Fruit fly (Drosophila melanogaster) whole organism, wandering third instar larva: Measurements from ENCODE around the gene CG5664.
A peak's percentile ranks its signal among the peaks of the same experiment; 100 is the strongest.

Source experiments
- CG9705 ChIP-seq: fragments of 200-800 bp; sonication (Bioruptor generic); optimal IDR thresholded peaks from 2 replicates; lab custom pipeline; 2018; ENCODE audit warnings: missing biosample characterization, mild to moderate bottlenecking, missing genetic modification characterization
- Dfd ChIP-seq: fragments of >200 bp; optimal IDR thresholded peaks from 2 replicates; lab custom pipeline; 2017; ENCODE audit warnings: missing biosample characterization, missing genetic modification characterization
- Dif ChIP-seq: fragments of 200-275, 200-300 bp; sonication (Bioruptor generic); optimal IDR thresholded peaks from 2 replicates; lab custom pipeline; 2018; ENCODE audit warnings: missing biosample characterization, missing genetic modification characterization; ENCODE audit not compliant: partially characterized antibody
- Hnf4 ChIP-seq: fragments of 200-800 bp; sonication (Bioruptor generic); optimal IDR thresholded peaks from 2 replicates; lab custom pipeline; 2016; ENCODE audit warnings: missing biosample characterization, mild to moderate bottlenecking, missing genetic modification characterization
- Hr78 ChIP-seq: fragments of >200 bp; optimal IDR thresholded peaks from 2 replicates; lab custom pipeline; 2017; ENCODE audit warnings: missing biosample characterization, missing genetic modification characterization
- Hr83 ChIP-seq: fragments of 200-300 bp; sonication (Bioruptor generic); optimal IDR thresholded peaks from 2 replicates; lab custom pipeline; 2016; ENCODE audit warnings: missing biosample characterization, mild to moderate bottlenecking, missing genetic modification characterization, moderate library complexity; ENCODE audit not compliant: poor library complexity, severe bottlenecking
- Jra ChIP-seq: sonication (Bioruptor generic); optimal IDR thresholded peaks from 2 replicates; lab custom pipeline; 2016; ENCODE audit warnings: missing biosample characterization, missing genetic modification characterization
- Mio ChIP-seq: sonication (Bioruptor generic); optimal IDR thresholded peaks from 2 replicates; lab custom pipeline; 2016; ENCODE audit warnings: missing biosample characterization, missing genetic modification characterization
- Myc ChIP-seq: fragments of >200 bp; optimal IDR thresholded peaks from 2 replicates; lab custom pipeline; 2017
- N ChIP-seq: fragments of >200 bp; optimal IDR thresholded peaks from 2 replicates; lab custom pipeline; 2018; ENCODE audit warnings: missing biosample characterization, missing external identifiers, missing genetic modification characterization
- OdsH ChIP-seq: fragments of 200-800 bp; sonication (Bioruptor generic); optimal IDR thresholded peaks from 2 replicates; lab custom pipeline; 2016; ENCODE audit warnings: missing biosample characterization, mild to moderate bottlenecking, missing genetic modification characterization
- Rel ChIP-seq, 2 experiments: fragments of 200-800 bp; sonication (Bioruptor generic) in 1 of 2; optimal IDR thresholded peaks; 2 replicates in 1 of 2; 3 replicates in 1 of 2; lab custom pipeline; 2016 to 2019; ENCODE audit warnings: mild to moderate bottlenecking in 2 of 2, missing biosample characterization in 2 of 2, missing genetic modification characterization in 2 of 2, moderate library complexity in 1 of 2
- Sp1 ChIP-seq: fragments of 200-800 bp; sonication (Bioruptor generic); optimal IDR thresholded peaks from 3 replicates; lab custom pipeline; 2019; ENCODE audit warnings: missing biosample characterization, mild to moderate bottlenecking, missing genetic modification characterization, moderate library complexity
- Vsx2 ChIP-seq: fragments of 200-300, 225-300 bp; sonication (Bioruptor generic); optimal IDR thresholded peaks from 2 replicates; lab custom pipeline; 2018; ENCODE audit warnings: missing biosample characterization, missing genetic modification characterization; ENCODE audit not compliant: partially characterized antibody
- br ChIP-seq: fragments of 200-800 bp; sonication (Bioruptor generic); optimal IDR thresholded peaks from 2 replicates; lab custom pipeline; 2016; ENCODE audit warnings: missing biosample characterization, missing genetic modification characterization
- brk ChIP-seq: fragments of 200-800 bp; sonication (Bioruptor generic); optimal IDR thresholded peaks from 2 replicates; lab custom pipeline; 2016; ENCODE audit warnings: missing biosample characterization, mild to moderate bottlenecking, missing genetic modification characterization
- dmrt93B ChIP-seq: fragments of 200-800 bp; sonication (Bioruptor generic); optimal IDR thresholded peaks from 2 replicates; lab custom pipeline; 2018; ENCODE audit warnings: missing biosample characterization, mild to moderate bottlenecking, missing genetic modification characterization
- dsf ChIP-seq: sonication (Bioruptor generic); optimal IDR thresholded peaks from 2 replicates; lab custom pipeline; 2016; ENCODE audit warnings: missing biosample characterization, missing genetic modification characterization, borderline replicate concordance
- ey ChIP-seq: fragments of 200-800 bp; sonication (Bioruptor generic); optimal IDR thresholded peaks from 2 replicates; lab custom pipeline; 2016; ENCODE audit warnings: missing biosample characterization, missing genetic modification characterization
- foxo ChIP-seq, 2 experiments: fragments of 200-800 bp; sonication (Bioruptor generic); optimal IDR thresholded peaks; 2 replicates in 1 of 2; 3 replicates in 1 of 2; lab custom pipeline; 2016 to 2017; ENCODE audit warnings: missing biosample characterization in 2 of 2, missing genetic modification characterization in 2 of 2
- jim ChIP-seq: fragments of 175-275, 200-325 bp; sonication (Bioruptor generic); optimal IDR thresholded peaks from 2 replicates; lab custom pipeline; 2016; ENCODE audit warnings: missing biosample characterization, mild to moderate bottlenecking, missing genetic modification characterization
- lola ChIP-seq: fragments of >200 bp; optimal IDR thresholded peaks from 2 replicates; lab custom pipeline; 2017; ENCODE audit warnings: missing biosample characterization, missing genetic modification characterization
- psq ChIP-seq: fragments of 200-800 bp; sonication (Bioruptor generic); optimal IDR thresholded peaks from 3 replicates; lab custom pipeline; 2017; ENCODE audit warnings: missing biosample characterization, mild to moderate bottlenecking, missing genetic modification characterization, moderate library complexity
- rgr ChIP-seq: fragments of 200-800 bp; sonication (Bioruptor generic); optimal IDR thresholded peaks from 3 replicates; lab custom pipeline; 2016; ENCODE audit warnings: missing biosample characterization, mild to moderate bottlenecking, missing genetic modification characterization
- sv ChIP-seq: fragments of 200-800 bp; sonication (Bioruptor generic); optimal IDR thresholded peaks from 3 replicates; lab custom pipeline; 2016; ENCODE audit warnings: missing biosample characterization, missing genetic modification characterization
- tai ChIP-seq: sonication (Bioruptor generic); optimal IDR thresholded peaks from 2 replicates; lab custom pipeline; 2016; ENCODE audit warnings: missing biosample characterization, missing genetic modification characterization
- usp ChIP-seq: fragments of >200 bp; optimal IDR thresholded peaks from 2 replicates; lab custom pipeline; 2017; ENCODE audit warnings: missing biosample characterization, missing genetic modification characterization
- woc ChIP-seq: sonication (Bioruptor generic); optimal IDR thresholded peaks from 2 replicates; lab custom pipeline; 2016; ENCODE audit warnings: missing biosample characterization, mild to moderate bottlenecking, missing genetic modification characterization

Gene CG5664

DNA sequence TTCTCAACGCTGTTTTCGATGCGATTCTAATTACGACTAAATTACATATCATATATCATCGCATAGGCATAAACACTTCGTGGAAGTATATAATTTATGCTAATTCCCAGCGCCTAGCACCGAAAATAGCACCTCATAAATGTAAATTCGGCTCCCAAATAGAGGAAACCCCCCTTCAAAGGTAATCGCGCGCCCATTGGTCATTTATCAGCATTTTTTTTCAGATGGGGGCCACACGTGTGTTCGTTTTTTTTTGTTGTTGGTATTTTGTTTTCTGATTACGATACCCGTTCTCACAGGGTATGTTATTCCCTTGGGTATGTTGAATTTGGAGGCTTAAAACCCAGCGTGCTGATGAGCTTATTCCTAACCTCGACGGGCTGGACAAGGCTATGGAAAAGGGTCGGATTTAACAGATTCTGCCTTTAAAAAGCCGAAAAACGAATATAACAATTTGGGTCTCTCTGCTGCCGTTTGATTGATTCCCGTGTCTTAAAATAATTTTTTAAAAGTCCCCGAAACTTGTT lies 24.2 kb downstream of the CG5664 start:
- TF ChIP-seq Hr78 (GFP tag; lab: Kevin White, UChicago) (no peak), Dif (no peak), Dfd (GFP tag; lab: Kevin White, UChicago) (no peak), ey (GFP tag; lab: Kevin White, UChicago) (no peak), Sp1 (GFP tag; lab: Kevin White, UChicago) (no peak), Mio (GFP tag; lab: Kevin White, UChicago) (no peak), usp (GFP tag; lab: Kevin White, UChicago) (no peak), Myc (lab: Kevin White, UChicago) (no peak)
- TF ChIP-seq, all 38 proteins: peak for 0

DNA sequence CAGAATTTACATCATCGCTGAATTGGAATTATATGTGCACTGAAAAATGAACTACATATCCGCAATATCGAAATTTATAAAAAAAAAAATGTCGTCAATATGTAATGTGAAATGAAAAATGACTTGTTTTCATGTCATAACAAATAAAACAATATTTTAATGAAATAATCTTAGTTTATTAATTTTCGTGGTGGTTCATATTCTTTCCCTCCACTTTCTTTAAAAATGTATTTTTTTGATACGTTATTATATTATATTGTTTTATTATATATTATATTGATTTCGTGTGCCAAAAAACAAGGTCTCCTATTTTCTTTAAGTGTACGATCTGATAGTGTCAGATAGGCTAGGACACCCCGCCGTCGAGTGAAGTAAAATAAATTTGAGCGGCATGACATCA lies 26.8 kb downstream of the CG5664 start:
- TF ChIP-seq lola (GFP tag; lab: Kevin White, UChicago) (no peak), foxo (GFP tag; optimal IDR thresholded peaks at IDR 0.05; lab: Kevin White, UChicago) (peak in 1 of 2 experiments; percentile 15), Vsx2 (GFP tag; lab: Kevin White, UChicago) (no peak)

DNA sequence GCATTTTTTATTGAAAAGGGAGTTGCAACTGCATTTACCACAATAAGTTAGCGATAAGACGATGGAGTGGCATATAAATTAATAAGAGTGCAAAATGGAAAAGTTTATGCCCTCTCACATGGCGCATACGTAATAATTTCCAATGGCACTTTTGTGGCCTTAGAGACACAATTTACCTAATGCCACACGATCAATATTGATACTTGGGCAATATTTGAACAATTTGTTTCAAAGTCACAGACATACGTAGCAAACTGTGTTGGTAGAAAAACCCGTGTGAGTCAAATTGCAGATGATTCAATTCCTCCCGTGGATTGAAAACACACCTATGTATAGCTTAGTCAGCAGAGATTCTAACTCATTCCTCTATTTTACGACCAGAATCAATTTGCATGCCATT lies 29.0 kb downstream of the CG5664 start:
- TF ChIP-seq Dif (no peak), psq (GFP tag; lab: Kevin White, UChicago) (no peak), Hnf4 (no peak), br (GFP tag; lab: Kevin White, UChicago) (no peak), Dfd (GFP tag; lab: Kevin White, UChicago) (no peak), Jra (no peak), ey (GFP tag; lab: Kevin White, UChicago) (no peak), usp (GFP tag; lab: Kevin White, UChicago) (no peak), sv (GFP tag; lab: Kevin White, UChicago) (no peak), woc (GFP tag; lab: Kevin White, UChicago) (no peak), Rel (GFP tag; optimal IDR thresholded peaks at IDR 0.05; lab: Kevin White, UChicago) (no peak), Rel (tag; optimal IDR thresholded peaks at IDR 0.05; lab: Kevin White, UChicago) (no peak), Hr83 (no peak), dsf (no peak), rgr (GFP tag; lab: Kevin White, UChicago) (no peak), brk (GFP tag; lab: Kevin White, UChicago) (no peak)

DNA sequence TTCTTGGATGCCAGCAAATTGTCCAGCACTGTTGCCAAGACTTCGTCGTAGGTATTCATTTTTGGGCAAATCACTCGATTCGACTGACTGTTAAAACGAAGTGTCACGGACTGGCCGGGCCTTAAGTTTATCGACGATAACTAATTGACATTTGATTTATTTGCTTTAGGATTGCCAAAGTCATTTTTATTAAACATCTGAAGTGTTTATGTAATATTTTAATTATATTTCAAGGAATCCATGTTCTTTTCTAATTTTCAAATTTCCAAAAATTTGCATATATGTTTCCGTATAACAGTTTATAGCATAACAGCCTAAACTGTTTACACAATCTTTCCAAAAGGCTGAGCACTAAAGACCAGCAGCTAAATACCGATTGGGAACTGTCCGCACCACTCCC lies 34.5 kb downstream of the CG5664 start, which contains the start of gene sa:
Gene sa, minus strand, starts transcription at position 101 of the 400 bp plus-strand sequence.
- TF ChIP-seq dsf (no peak), Sp1 (GFP tag; lab: Kevin White, UChicago) (no peak)

DNA sequence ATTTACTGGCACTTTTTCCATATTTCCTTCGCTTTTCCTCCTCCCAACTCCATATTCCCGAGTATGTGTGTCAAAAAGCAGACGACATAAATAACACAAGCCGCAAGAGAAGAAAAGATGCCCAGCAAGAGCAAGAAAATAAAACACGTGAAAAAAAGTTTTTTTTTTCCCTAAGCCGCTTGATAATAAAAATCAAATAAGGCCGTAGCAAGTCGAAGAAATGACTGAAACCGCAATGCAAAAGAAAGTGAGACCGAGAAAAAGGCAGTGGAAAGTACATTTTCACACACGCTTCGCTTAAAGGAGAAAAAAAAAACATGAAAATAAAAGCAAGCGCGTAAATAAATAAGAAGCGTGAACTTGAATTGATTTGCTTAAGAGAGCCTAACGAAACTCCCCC lies 38.6 kb downstream of the CG5664 start:
- TF ChIP-seq Vsx2 (GFP tag; lab: Kevin White, UChicago) (no peak), Dif (no peak), Hr83 (no peak), Rel (GFP tag; optimal IDR thresholded peaks at IDR 0.05; lab: Kevin White, UChicago) (no peak), Rel (tag; optimal IDR thresholded peaks at IDR 0.05; lab: Kevin White, UChicago) (no peak), CG9705 (GFP tag; lab: Kevin White, UChicago) (no peak), dmrt93B (GFP tag; lab: Kevin White, UChicago) (no peak), sv (GFP tag; lab: Kevin White, UChicago) (no peak), OdsH (no peak), usp (GFP tag; lab: Kevin White, UChicago) (no peak)

DNA sequence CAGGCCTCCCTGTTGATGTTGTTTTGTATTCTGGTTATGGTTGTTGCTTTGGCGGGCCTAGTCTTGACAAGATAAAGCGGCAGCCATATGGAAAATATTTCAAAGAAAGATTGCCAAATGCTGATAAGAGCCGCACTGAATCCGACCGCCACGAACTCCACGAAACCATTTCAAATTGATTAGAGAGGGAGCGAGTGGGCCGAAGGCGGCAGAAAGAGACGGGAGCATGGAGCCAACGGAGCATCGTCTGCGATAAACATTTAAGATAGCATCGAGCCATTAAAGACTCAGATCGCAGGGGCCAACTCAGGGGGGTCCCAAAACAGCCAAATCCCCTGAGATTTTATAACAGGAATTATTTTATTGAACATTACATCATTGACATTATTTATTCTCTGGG lies 41.0 kb downstream of the CG5664 start:
- no peak for TF ChIP-seq usp (GFP tag; lab: Kevin White, UChicago)
- TF ChIP-seq jim (GFP tag; lab: Kevin White, UChicago): no peak
- no peak for TF ChIP-seq dmrt93B (GFP tag; lab: Kevin White, UChicago)
- no peak for TF ChIP-seq tai
- TF ChIP-seq Hr78 (GFP tag; lab: Kevin White, UChicago): no peak
- no peak for TF ChIP-seq br (GFP tag; lab: Kevin White, UChicago)
- TF ChIP-seq brk (GFP tag; lab: Kevin White, UChicago): no peak
- TF ChIP-seq Sp1 (GFP tag; lab: Kevin White, UChicago): no peak
- no peak for TF ChIP-seq N (GFP tag; lab: Kevin White, UChicago)
